Worm (Caenorhabditis elegans): ENCODE measurements around the gene F10E7.9.

Gene F10E7.9

DNA sequence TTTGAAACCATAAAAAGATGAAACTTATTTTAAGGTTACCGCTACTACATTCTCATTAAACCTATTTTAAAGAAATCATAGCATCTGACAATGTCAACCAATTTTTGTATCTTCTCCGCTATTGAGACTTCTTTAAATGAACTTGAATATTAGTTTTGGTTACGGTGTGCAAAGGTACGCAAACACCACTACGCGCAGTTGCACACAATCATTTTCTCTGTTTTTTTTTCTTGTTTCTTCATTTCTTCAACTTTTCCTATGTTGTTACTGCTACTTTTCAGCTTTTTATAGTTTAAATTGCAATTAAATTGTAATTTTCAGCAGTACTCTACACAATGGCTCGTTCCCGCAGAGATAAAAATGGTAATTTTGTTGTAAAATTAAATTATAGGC lies 1.8 kb upstream of the F10E7.9 start, which contains the start of gene F10E7.5:
Gene F10E7.5, plus strand, starts transcription at position 322 of the 393 bp plus-strand sequence.
- TF ChIP-seq him-1 (tag; optimal IDR thresholded peaks at IDR 0.05) (peak; percentile 23), nfyb-1 (GFP tag; IDR thresholded peaks at IDR 0.05) (no peak), lsl-1 (GFP tag; optimal IDR thresholded peaks at IDR 0.05) (peak; percentile 74), lin-35 (GFP tag; optimal IDR thresholded peaks at IDR 0.05) (peak in 1 of 3 experiments; percentile 50), nhr-90 (tag; optimal IDR thresholded peaks at IDR 0.05) (no peak), rpc-1 (optimal IDR thresholded peaks at IDR 0.05) (no peak), rpc-1 (tag; optimal IDR thresholded peaks at IDR 0.05) (no peak), lin-26 (GFP tag; IDR thresholded peaks at IDR 0.05) (no peak), F23B12.7 (tag; optimal IDR thresholded peaks at IDR 0.05; ENCODE audit: insufficient read depth) (peak; percentile 23), nhr-120 (GFP tag; IDR thresholded peaks at IDR 0.05) (no peak), let-526 (GFP tag; IDR thresholded peaks at IDR 0.05) (no peak), ztf-6 (GFP tag; IDR thresholded peaks at IDR 0.05) (no peak), F33H1.4 (GFP tag; IDR thresholded peaks at IDR 0.05) (no peak), snpc-1.3 (tag; optimal IDR thresholded peaks at IDR 0.05; ENCODE audit: insufficient read depth) (no peak), Y53F4B.3 (GFP tag; IDR thresholded peaks at IDR 0.05) (no peak), cebp-1 (GFP tag; IDR thresholded peaks at IDR 0.05) (no peak), cebp-1 (tag; optimal IDR thresholded peaks at IDR 0.05) (no peak), attf-3 (GFP tag; conservative IDR thresholded peaks at IDR 0.05) (peak; percentile 65), cebp-2 (GFP tag; IDR thresholded peaks at IDR 0.05) (no peak), nfya-1 (tag; optimal IDR thresholded peaks at IDR 0.05; ENCODE audit: borderline replicate concordance, insufficient read depth) (no peak), hrde-1 (tag; optimal IDR thresholded peaks at IDR 0.05; ENCODE audit: borderline replicate concordance) (no peak), sea-2 (GFP tag; IDR thresholded peaks at IDR 0.05) (no peak), C17E4.6 (GFP tag; IDR thresholded peaks at IDR 0.05) (no peak), T07F8.4 (tag; optimal IDR thresholded peaks at IDR 0.05) (no peak)

- TF ChIP-seq bed-1 (GFP tag; IDR thresholded peaks at IDR 0.05) (no peak), F10E7.11 (tag; optimal IDR thresholded peaks at IDR 0.05) (peak; percentile 21)
Observed at ce11 chrII:7111012-7111656, 1.3 kb upstream of the F10E7.9 start.

ce11 chrII:7106313-7106712 lies 3.5 kb downstream of the F10E7.9 start:
- TF ChIP-seq ekl-4 (GFP tag; IDR thresholded peaks at IDR 0.05) (peak; percentile 62; the same call in 1 of the 2 replicates), C17E4.6 (GFP tag; IDR thresholded peaks at IDR 0.05) (no peak), snpc-1.3 (tag; optimal IDR thresholded peaks at IDR 0.05; ENCODE audit: insufficient read depth) (no peak), aptf-2 (GFP tag; conservative IDR thresholded peaks at IDR 0.05) (no peak), F49E8.2 (tag; optimal IDR thresholded peaks at IDR 0.05; ENCODE audit: insufficient read depth) (no peak), him-1 (tag; optimal IDR thresholded peaks at IDR 0.05) (no peak), chd-7 (tag; optimal IDR thresholded peaks at IDR 0.05) (no peak), lin-54 (GFP tag; optimal IDR thresholded peaks at IDR 0.05) (peak; percentile 25), madf-10 (tag; optimal IDR thresholded peaks at IDR 0.05) (no peak), ets-4 (GFP tag; optimal IDR thresholded peaks at IDR 0.05) (no peak), ztf-22 (GFP tag; optimal IDR thresholded peaks at IDR 0.05) (no peak), hlh-26 (GFP tag; conservative IDR thresholded peaks at IDR 0.05) (no peak), somi-1 (GFP tag; optimal IDR thresholded peaks at IDR 0.05) (no peak), unc-130 (GFP tag; optimal IDR thresholded peaks at IDR 0.05) (no peak), madf-6 (GFP tag; IDR thresholded peaks at IDR 0.05) (peak; percentile 67), F37B4.10 (GFP tag; IDR thresholded peaks at IDR 0.05) (no peak), hsf-1 (GFP tag; IDR thresholded peaks at IDR 0.05) (no peak), madf-3 (GFP tag; IDR thresholded peaks at IDR 0.05) (0 out of 2 replicates have a peak, but pooled peaks have one; percentile 6), mel-28 (tag; optimal IDR thresholded peaks at IDR 0.05; ENCODE audit: borderline replicate concordance) (no peak), B0035.1 (tag; optimal IDR thresholded peaks at IDR 0.05) (no peak), lin-26 (GFP tag; IDR thresholded peaks at IDR 0.05) (no peak), Y53G8AR.9 (GFP tag; conservative IDR thresholded peaks at IDR 0.05) (0 out of 2 replicates have a peak, but pooled peaks have one; percentile 33)

Measured in whole organism, young adult.